Worm (Caenorhabditis elegans) whole organism, midembryonic: ENCODE results near the gene Y54G2A.11.

Experiments used
- med-1 ChIP-seq: sonication (generic microtip); optimal IDR thresholded peaks from 2 replicates; lab custom pipeline; 2017; ENCODE audit warnings: missing genetic modification characterization, mild to moderate bottlenecking, missing compliant biosample characterization, antibody characterized with exemption, missing genetic modification reagents; ENCODE audit not compliant: insufficient read depth
- ztf-29 ChIP-seq: fragments of 200-800 bp; sonication (Bioruptor generic); IDR thresholded peaks from 2 replicates; pipeline ENCODE4 v1.3.6; 2022; ENCODE audit warnings: missing genetic modification reagents, missing genetic modification characterization, missing compliant biosample characterization

DNA sequence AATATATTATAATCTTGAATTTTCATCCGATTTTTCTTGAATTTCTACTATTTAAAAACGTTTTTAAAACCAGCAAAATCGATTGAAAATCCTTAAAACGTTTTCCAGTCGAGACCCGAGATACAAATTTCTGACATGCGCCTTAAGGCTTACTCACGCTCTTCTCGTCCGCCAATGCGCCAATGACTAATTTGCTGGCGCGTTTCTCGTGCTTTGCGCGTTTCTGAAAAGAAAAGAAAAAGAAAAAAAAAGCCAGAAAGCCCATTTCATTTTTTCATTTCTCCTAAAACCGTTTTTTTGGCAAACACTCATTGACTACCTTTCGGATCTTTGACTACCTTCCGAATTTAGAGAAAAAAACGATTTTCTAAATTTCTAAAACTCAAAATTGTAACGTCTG is 5.1 kb upstream of the Y54G2A.11 start:
- no peak for TF ChIP-seq ztf-29 (GFP tag; lab: Robert Waterston, UW)
- TF ChIP-seq med-1 (GFP tag; lab: Kevin White, UChicago), result no peak
